Fruit fly (Drosophila melanogaster): ENCODE results near the gene CG9289.

CG9289 gene

dm6 chr2L:8672278-8672748, 11.9 kb downstream of the CG9289 start, which contains the start of gene Glt:
TSS of gene Glt (plus strand) at chr2L:8672698.
- no peak for TF ChIP-seq CG17801 (GFP tag; optimal IDR thresholded peaks at IDR 0.05; ENCODE audit: partially characterized antibody)

- TF ChIP-seq CG17801 (GFP tag; optimal IDR thresholded peaks at IDR 0.05; ENCODE audit: partially characterized antibody) = no peak
Observed at dm6 chr2L:8659549-8659948, 24.6 kb downstream of the CG9289 start.

- TF ChIP-seq CG17801 (GFP tag; optimal IDR thresholded peaks at IDR 0.05; ENCODE audit: partially characterized antibody) = no peak
Observed at dm6 chr2L:8633671-8634391, 50.3 kb downstream of the CG9289 start.
